Worm (Caenorhabditis elegans) whole organism, L4 larva: ENCODE data around the gene R09D1.12.
A peak's percentile ranks its signal among the peaks of the same experiment; 100 is the strongest.

ENCODE experiments used
- F10B5.3 ChIP-seq: sonication (generic microtip); optimal IDR thresholded peaks from 2 replicates; lab custom pipeline; 2016; ENCODE audit warnings: mild to moderate bottlenecking, missing genetic modification characterization, missing compliant biosample characterization
- Y5F2A.4 ChIP-seq: fragments of 200-800 bp; sonication (Bioruptor generic); optimal IDR thresholded peaks from 2 replicates; lab custom pipeline; 2018; ENCODE audit warnings: mild to moderate bottlenecking, missing genetic modification characterization, missing compliant biosample characterization
- Y75B8A.6 ChIP-seq: fragments of 200-800 bp; sonication (Bioruptor generic); IDR thresholded peaks from 2 replicates; pipeline ENCODE4 v1.3.6; 2022; ENCODE audit warnings: missing genetic modification reagents, missing genetic modification characterization, missing compliant biosample characterization
- ZK546.5 ChIP-seq, 2 experiments: sonication (generic microtip); optimal IDR thresholded peaks; 2 replicates each; lab custom pipeline; 2017; ENCODE audit warnings: missing biosample characterization in 2 of 2, missing genetic modification characterization in 2 of 2
- aha-1 ChIP-seq: fragments of 150-350 bp; peaks from one replicate; lab custom pipeline; 2014; ENCODE audit warnings: missing biosample characterization, missing genetic modification characterization
- aly-2 ChIP-seq: sonication (generic microtip); optimal IDR thresholded peaks from 2 replicates; lab custom pipeline; 2018; ENCODE audit warnings: missing biosample characterization, missing genetic modification characterization
- arid-1 ChIP-seq: fragments of 200-800 bp; sonication (Bioruptor generic); conservative IDR thresholded peaks from 2 replicates; pipeline ENCODE4 v1.3.6; 2022; ENCODE audit warnings: missing genetic modification reagents, missing genetic modification characterization, missing compliant biosample characterization
- ceh-20 ChIP-seq: fragments of 200-800 bp; sonication (Bioruptor generic); IDR thresholded peaks from 2 replicates; pipeline ENCODE4 v1.3.6; 2022; ENCODE audit warnings: missing genetic modification reagents, missing genetic modification characterization, missing compliant biosample characterization
- ceh-82 ChIP-seq: sonication (generic microtip); optimal IDR thresholded peaks from 2 replicates; lab custom pipeline; 2017; ENCODE audit warnings: missing biosample characterization, missing genetic modification characterization
- ces-1 ChIP-seq: fragments of 150-350 bp; sonication (generic microtip); optimal IDR thresholded peaks from 4 replicates; lab custom pipeline; 2014; ENCODE audit warnings: missing biosample characterization, missing genetic modification reagents, missing genetic modification characterization
- ctbp-1 ChIP-seq: fragments of 200-800 bp; sonication (Bioruptor generic); IDR thresholded peaks from 2 replicates; pipeline ENCODE4 v1.3.6; 2022; ENCODE audit warnings: missing genetic modification reagents, missing genetic modification characterization, missing compliant biosample characterization
- daf-12 ChIP-seq: fragments of 150-350 bp; optimal IDR thresholded peaks from 2 replicates; lab custom pipeline; 2014; ENCODE audit warnings: missing biosample characterization, missing genetic modification reagents, missing genetic modification characterization
- dmd-6 ChIP-seq: fragments of 200-800 bp; sonication (Bioruptor generic); IDR thresholded peaks from 2 replicates; pipeline ENCODE4 v1.3.6; 2022; ENCODE audit warnings: missing genetic modification reagents, missing genetic modification characterization, missing compliant biosample characterization
- gei-8 ChIP-seq: fragments of 200-800 bp; sonication (Bioruptor generic); optimal IDR thresholded peaks from 2 replicates; lab custom pipeline; 2018; ENCODE audit warnings: mild to moderate bottlenecking, missing genetic modification characterization, missing compliant biosample characterization
- hlh-11 ChIP-seq: fragments of 200-800 bp; sonication (Bioruptor generic); optimal IDR thresholded peaks from 2 replicates; lab custom pipeline; 2018; ENCODE audit warnings: mild to moderate bottlenecking, missing genetic modification characterization, missing compliant biosample characterization
- hlh-30 ChIP-seq: sonication (generic microtip); optimal IDR thresholded peaks from 2 replicates; lab custom pipeline; 2017; ENCODE audit warnings: antibody characterized with exemption, mild to moderate bottlenecking, missing genetic modification characterization, missing compliant biosample characterization; ENCODE audit not compliant: insufficient read depth
- lir-3 ChIP-seq: sonication (generic microtip); optimal IDR thresholded peaks from 2 replicates; lab custom pipeline; 2016; ENCODE audit warnings: mild to moderate bottlenecking, missing genetic modification characterization, missing compliant biosample characterization
- lsy-2 ChIP-seq, 2 experiments: fragments of 150-350 bp in 1 of 2; sonication (generic microtip) in 1 of 2; optimal IDR thresholded peaks; 2 replicates each; lab custom pipeline; 2014 to 2017; ENCODE audit warnings: missing biosample characterization in 2 of 2, missing genetic modification characterization in 2 of 2
- mdl-1 ChIP-seq, 2 experiments: fragments of 150-350 bp in 1 of 2; sonication (generic microtip) in 1 of 2; optimal IDR thresholded peaks; 2 replicates each; lab custom pipeline; 2014 to 2017; ENCODE audit warnings: missing biosample characterization in 2 of 2, missing genetic modification characterization in 2 of 2
- mep-1 ChIP-seq: fragments of 150-350 bp; sonication (generic microtip); optimal IDR thresholded peaks from 3 replicates; lab custom pipeline; 2014; ENCODE audit warnings: missing biosample characterization, missing genetic modification characterization
- nhr-102 ChIP-seq: sonication (generic microtip); optimal IDR thresholded peaks from 2 replicates; lab custom pipeline; 2016; ENCODE audit warnings: mild to moderate bottlenecking, missing genetic modification characterization, moderate library complexity, missing compliant biosample characterization
- nhr-28 ChIP-seq: fragments of 150-350 bp; optimal IDR thresholded peaks from 2 replicates; lab custom pipeline; 2014; ENCODE audit warnings: missing biosample characterization, missing genetic modification characterization
- nhr-48 ChIP-seq: sonication (generic microtip); optimal IDR thresholded peaks from 2 replicates; lab custom pipeline; 2016; ENCODE audit warnings: mild to moderate bottlenecking, missing genetic modification characterization, missing compliant biosample characterization
- nhr-6 ChIP-seq: fragments of 150-350 bp; optimal IDR thresholded peaks from 2 replicates; lab custom pipeline; 2014; ENCODE audit warnings: missing biosample characterization, missing genetic modification characterization
- nhr-77 ChIP-seq: fragments of 150-350 bp; optimal IDR thresholded peaks from 2 replicates; lab custom pipeline; 2014; ENCODE audit warnings: missing biosample characterization, missing genetic modification characterization
- php-3 ChIP-seq: fragments of 200-800 bp; sonication (Bioruptor generic); IDR thresholded peaks from 2 replicates; pipeline ENCODE4 v1.3.6; 2022; ENCODE audit warnings: missing genetic modification reagents, missing genetic modification characterization, missing compliant biosample characterization
- pqm-1 ChIP-seq: sonication (generic microtip); optimal IDR thresholded peaks from 2 replicates; lab custom pipeline; 2017; ENCODE audit warnings: missing biosample characterization, missing genetic modification characterization
- skn-1 ChIP-seq: fragments of 150-350 bp; optimal IDR thresholded peaks from 2 replicates; lab custom pipeline; 2014; ENCODE audit warnings: missing biosample characterization, missing genetic modification characterization
- spr-3 ChIP-seq: fragments of 200-800 bp; sonication (Bioruptor generic); optimal IDR thresholded peaks from 2 replicates; lab custom pipeline; 2018; ENCODE audit warnings: mild to moderate bottlenecking, missing genetic modification characterization, missing compliant biosample characterization
- tra-1 ChIP-seq: fragments of 200-800 bp; sonication (Bioruptor generic); IDR thresholded peaks from 2 replicates; pipeline ENCODE4 v1.3.6; 2022; ENCODE audit warnings: missing genetic modification reagents, missing genetic modification characterization, missing compliant biosample characterization
- unc-130 ChIP-seq: sonication (generic microtip); optimal IDR thresholded peaks from 2 replicates; lab custom pipeline; 2016; ENCODE audit warnings: missing genetic modification reagents, missing genetic modification characterization, missing compliant biosample characterization
- unc-62 ChIP-seq, 3 experiments: fragments of 150-350 bp in 1 of 3; sonication (generic microtip); optimal IDR thresholded peaks in 2 of 3; peaks in 1 of 3; 1 replicate in 1 of 3; 2 replicates in 2 of 3; lab custom pipeline; 2014 to 2017; ENCODE audit warnings: missing biosample characterization in 3 of 3, missing genetic modification characterization in 3 of 3, missing genetic modification reagents in 3 of 3, missing genotype in 1 of 3
- zag-1 ChIP-seq: fragments of 150-350 bp; optimal IDR thresholded peaks from 2 replicates; lab custom pipeline; 2014; ENCODE audit warnings: missing biosample characterization, missing genetic modification characterization
- zfp-2 ChIP-seq: sonication (generic microtip); optimal IDR thresholded peaks from 2 replicates; lab custom pipeline; 2016; ENCODE audit warnings: mild to moderate bottlenecking, missing genetic modification characterization, missing compliant biosample characterization
- zfp-3 ChIP-seq: fragments of 200-800 bp; sonication (Bioruptor generic); conservative IDR thresholded peaks from 2 replicates; pipeline ENCODE4 v1.3.6; 2022; ENCODE audit warnings: missing genetic modification reagents, missing genetic modification characterization, missing compliant biosample characterization

Gene R09D1.12

ce11 chrII:9498589-9498988 lies 46.5 kb upstream of the R09D1.12 start (continued):
- no peak for TF ChIP-seq Y75B8A.6 (GFP tag; lab: Robert Waterston, UW)
- no peak for TF ChIP-seq mdl-1 (tag; optimal IDR thresholded peaks at IDR 0.05; lab: Kevin White, UChicago)
- no peak for TF ChIP-seq aly-2 (tag; lab: Kevin White, UChicago)
- no peak for TF ChIP-seq ces-1 (GFP tag; lab: Kevin White, UChicago)
- TF ChIP-seq nhr-77 (tag; lab: Kevin White, UChicago) = no peak
- TF ChIP-seq spr-3 (GFP tag; lab: Kevin White, UChicago) = no peak
- TF ChIP-seq F10B5.3 (tag; lab: Kevin White, UChicago) = no peak
- no peak for TF ChIP-seq zfp-3 (GFP tag; lab: Robert Waterston, UW)
- no peak for TF ChIP-seq skn-1
- TF ChIP-seq php-3 (GFP tag; lab: Robert Waterston, UW) = 0 out of 2 replicates have a peak, but pooled peaks have one; percentile 13
- no peak for TF ChIP-seq hlh-30 (tag; lab: Kevin White, UChicago)
- TF ChIP-seq ceh-20 (GFP tag; lab: Robert Waterston, UW) = no peak
- TF ChIP-seq unc-130 (GFP tag; lab: Kevin White, UChicago) = no peak

ce11 chrII:9497309-9497708 lies 45.2 kb upstream of the R09D1.12 start:
- TF ChIP-seq ZK546.5 (tag; optimal IDR thresholded peaks at IDR 0.05; lab: Kevin White, UChicago) = no peak
- TF ChIP-seq ceh-20 (GFP tag; lab: Robert Waterston, UW) = no peak
- no peak for TF ChIP-seq ceh-82
- TF ChIP-seq nhr-6 (tag; lab: Kevin White, UChicago) = no peak
- no peak for TF ChIP-seq arid-1
- TF ChIP-seq lsy-2 (tag; optimal IDR thresholded peaks at IDR 0.05; lab: Kevin White, UChicago) = peak in 1 of 2 experiments; percentile 14
- no peak for TF ChIP-seq daf-12
- peak; percentile 52; the same call in 1 of the 2 replicates for TF ChIP-seq ctbp-1 (GFP tag; lab: Robert Waterston, UW)
- TF ChIP-seq zag-1 (tag; lab: Kevin White, UChicago) = no peak
- no peak for TF ChIP-seq Y5F2A.4 (GFP tag; lab: Kevin White, UChicago)
- no peak for TF ChIP-seq nhr-102 (tag; lab: Kevin White, UChicago)
- peak; percentile 25 for TF ChIP-seq mep-1 (tag; lab: Kevin White, UChicago)

DNA sequence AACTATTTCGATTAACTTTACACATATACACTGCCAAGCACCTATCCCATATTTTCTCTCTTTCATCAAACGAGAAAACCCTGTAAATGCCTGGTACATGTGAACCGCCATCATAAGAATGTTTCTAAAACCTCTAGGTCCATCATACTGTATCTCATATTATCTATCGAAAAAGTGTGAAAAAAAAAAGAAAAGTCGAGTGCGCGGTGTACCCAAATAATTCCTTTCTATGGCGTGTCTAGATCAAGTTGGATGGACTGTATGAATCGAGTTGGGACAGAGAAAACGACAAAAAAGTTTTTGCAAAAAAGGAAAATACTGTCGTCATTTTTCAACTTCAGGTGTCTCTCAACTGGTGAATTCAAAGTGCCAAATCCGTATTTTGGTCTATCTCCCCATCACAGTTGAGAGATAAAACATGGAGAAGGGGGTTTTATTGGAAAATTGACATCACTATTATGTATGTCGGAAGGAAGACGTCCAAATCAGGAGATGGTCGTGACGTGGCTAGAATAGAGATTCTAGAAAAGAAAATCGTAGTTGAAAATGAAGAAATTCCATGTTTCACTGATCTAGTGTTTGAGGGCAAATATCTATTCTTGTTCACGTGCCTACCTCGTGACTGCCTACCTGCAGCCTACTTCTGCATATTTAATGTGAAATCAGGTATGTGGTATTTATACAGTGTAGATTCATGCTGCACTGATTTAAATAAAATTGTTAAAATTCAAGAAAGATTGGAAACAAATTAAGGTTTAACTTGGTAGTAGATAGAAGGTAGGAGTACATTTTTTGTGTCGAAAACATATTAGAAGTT lies 41.4 kb upstream of the R09D1.12 start:
- TF ChIP-seq nhr-48 (peak; percentile 97), unc-62 (GFP tag; optimal IDR thresholded peaks at IDR 0.05 in 1 of 2; lab: Kevin White, UChicago) (peak in 1 of 2 experiments; percentile 59), unc-62 (tag; optimal IDR thresholded peaks at IDR 0.05; lab: Kevin White, UChicago) (no peak), pqm-1 (tag; lab: Kevin White, UChicago) (no peak), hlh-11 (tag; lab: Kevin White, UChicago) (peak; percentile 30), zfp-2 (tag; lab: Kevin White, UChicago) (no peak), lir-3 (tag; lab: Kevin White, UChicago) (no peak), dmd-6 (GFP tag; lab: Robert Waterston, UW) (peak; percentile 46), tra-1 (GFP tag; lab: Robert Waterston, UW) (0 out of 2 replicates have a peak, but pooled peaks have one; percentile 61), nhr-28 (tag; lab: Kevin White, UChicago) (peak; percentile 31), aha-1 (tag; lab: Kevin White, UChicago) (peak; percentile 93), hlh-30 (tag; lab: Kevin White, UChicago) (peak; percentile 56), gei-8 (peak; percentile 5), mdl-1 (tag; optimal IDR thresholded peaks at IDR 0.05; lab: Kevin White, UChicago) (peak in 1 of 2 experiments; percentile 25)
- TF ChIP-seq, all 104 proteins: peak for 10
